Fruit fly (Drosophila melanogaster): ENCODE results near the gene CG6621.

dm6 chr3R:10859713-10860112 lies 33.6 kb downstream of the CG6621 start, which contains the start of gene CG14694:
- no peak for TF ChIP-seq toe (GFP tag; optimal IDR thresholded peaks at IDR 0.05)
- TF ChIP-seq CG1620 (GFP tag; optimal IDR thresholded peaks at IDR 0.05): no peak
- TF ChIP-seq bab1 (GFP tag; optimal IDR thresholded peaks at IDR 0.05): no peak
- no peak for TF ChIP-seq cnc (optimal IDR thresholded peaks at IDR 0.05)
- TF ChIP-seq CG7045 (GFP tag; optimal IDR thresholded peaks at IDR 0.05): no peak
- TF ChIP-seq Mnt (GFP tag; optimal IDR thresholded peaks at IDR 0.05): no peak
- TF ChIP-seq CG14711 (tag; optimal IDR thresholded peaks at IDR 0.05): no peak
- no peak for TF ChIP-seq CG11617 (GFP tag; optimal IDR thresholded peaks at IDR 0.05)
- TF ChIP-seq cic (GFP tag; optimal IDR thresholded peaks at IDR 0.05): no peak
- TF ChIP-seq tj (GFP tag; optimal IDR thresholded peaks at IDR 0.05): no peak
- no peak for TF ChIP-seq CG7101 (tag; optimal IDR thresholded peaks at IDR 0.05)
- TF ChIP-seq pad (GFP tag; optimal IDR thresholded peaks at IDR 0.05): no peak

All from whole organism, adult.